Worm (Caenorhabditis elegans) whole organism, early embryonic: ENCODE data around the gene phdh-1.

Source experiments
- B0310.2 ChIP-seq: sonication (generic microtip); optimal IDR thresholded peaks from 2 replicates; lab custom pipeline; 2016; ENCODE audit warnings: mild to moderate bottlenecking, missing genetic modification characterization, missing compliant biosample characterization
- ama-1 ChIP-seq: fragments of 150-350 bp; optimal IDR thresholded peaks from 2 replicates; lab custom pipeline; 2014
- ceh-13 ChIP-seq: fragments of 200-800 bp; sonication (Bioruptor generic); optimal IDR thresholded peaks from 2 replicates; lab custom pipeline; 2018; ENCODE audit warnings: mild to moderate bottlenecking, missing genetic modification characterization, missing compliant biosample characterization
- ceh-36 ChIP-seq: sonication (generic microtip); optimal IDR thresholded peaks from 2 replicates; lab custom pipeline; 2016; ENCODE audit warnings: missing genetic modification characterization, inconsistent platforms, missing compliant biosample characterization
- flt-1 ChIP-seq: fragments of 200-800 bp; sonication (Bioruptor generic); IDR thresholded peaks from 2 replicates; pipeline ENCODE4 v1.3.6; 2022; ENCODE audit warnings: missing genetic modification characterization, missing compliant biosample characterization
- hmg-4 ChIP-seq: fragments of 200-800 bp; sonication (Bioruptor generic); optimal IDR thresholded peaks from 2 replicates; lab custom pipeline; 2018; ENCODE audit warnings: mild to moderate bottlenecking, missing genetic modification characterization, missing compliant biosample characterization
- hnd-1 ChIP-seq: sonication (generic microtip); optimal IDR thresholded peaks from 2 replicates; lab custom pipeline; 2016; ENCODE audit warnings: missing genetic modification characterization, missing compliant biosample characterization
- pes-1 ChIP-seq: fragments of 200-800 bp; sonication (Bioruptor generic); IDR thresholded peaks from 2 replicates; pipeline ENCODE4 v1.3.6; 2022; ENCODE audit warnings: missing genetic modification reagents, missing genetic modification characterization, missing compliant biosample characterization
- scrt-1 ChIP-seq: fragments of 200-800 bp; sonication (Bioruptor generic); IDR thresholded peaks from 2 replicates; pipeline ENCODE4 v1.3.6; 2022; ENCODE audit warnings: missing genetic modification characterization, missing compliant biosample characterization
- tbx-37 ChIP-seq: fragments of 200-800 bp; sonication (Bioruptor generic); conservative IDR thresholded peaks from 2 replicates; pipeline ENCODE4 v1.3.6; 2022; ENCODE audit warnings: missing genetic modification reagents, missing genetic modification characterization, missing compliant biosample characterization

DNA sequence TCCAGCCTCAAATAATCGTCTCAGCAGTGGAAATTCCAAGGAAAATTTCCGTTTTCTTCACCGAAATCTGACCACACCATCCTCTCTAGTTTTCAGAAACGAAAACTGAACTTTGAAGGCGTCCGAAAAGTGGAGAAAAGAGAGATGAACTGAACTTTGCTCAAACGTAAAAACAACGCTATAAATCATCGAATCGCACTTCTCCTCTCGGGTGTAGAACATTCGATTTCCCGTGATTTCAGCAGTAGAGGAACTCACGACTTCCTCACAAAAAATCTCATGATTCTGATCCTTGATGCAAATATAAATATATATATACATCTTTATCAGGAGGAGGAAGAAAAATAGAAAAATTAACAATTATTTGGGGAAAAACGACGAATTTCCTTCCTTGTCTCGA is 36.9 kb upstream of the phdh-1 start:
- TF ChIP-seq ama-1 (lab: Kevin White, UChicago) (no peak), tbx-37 (no peak), hmg-4 (no peak), B0310.2 (tag; lab: Kevin White, UChicago) (no peak), pes-1 (GFP tag; lab: Robert Waterston, UW) (no peak), flt-1 (GFP tag; lab: Robert Waterston, UW) (no peak), scrt-1 (GFP tag; lab: Robert Waterston, UW) (no peak), hnd-1 (no peak), ceh-36 (tag; lab: Kevin White, UChicago) (no peak), ceh-13 (no peak)
